Worm (Caenorhabditis elegans): ENCODE data around the gene frpr-7.

frpr-7 gene

ce11 chrX:17545498-17545897, 34.2 kb downstream of the frpr-7 start:
- peak; percentile 54; the same call in 1 of the 2 replicates for TF ChIP-seq mab-9 (GFP tag; IDR thresholded peaks at IDR 0.05)
- TF ChIP-seq nhr-71 (tag; optimal IDR thresholded peaks at IDR 0.05): peak; percentile 65
- no peak for TF ChIP-seq lin-15B (tag; optimal IDR thresholded peaks at IDR 0.05)
- TF ChIP-seq ceh-82 (tag; optimal IDR thresholded peaks at IDR 0.05): peak in 2 of 3 experiments; percentile 25 to 37
- TF ChIP-seq nhr-237 (tag; optimal IDR thresholded peaks at IDR 0.05): no peak
- TF ChIP-seq fkh-4 (tag; optimal IDR thresholded peaks at IDR 0.05; ENCODE audit: borderline replicate concordance): peak; percentile 26
- TF ChIP-seq rnt-1 (tag; optimal IDR thresholded peaks at IDR 0.05): peak; percentile 49
- peak; percentile 19 for TF ChIP-seq fkh-10 (GFP tag; optimal IDR thresholded peaks at IDR 0.05)
- no peak for TF ChIP-seq dpl-1 (GFP tag; optimal IDR thresholded peaks at IDR 0.05)
- TF ChIP-seq ces-1 (GFP tag; optimal IDR thresholded peaks at IDR 0.05): no peak
- peak in 1 of 2 experiments; percentile 42 for TF ChIP-seq lin-35 (GFP tag; optimal IDR thresholded peaks at IDR 0.05)
- peak; percentile 31 for TF ChIP-seq isw-1 (GFP tag; IDR thresholded peaks at IDR 0.05)
- no peak for TF ChIP-seq ama-1 (optimal IDR thresholded peaks at IDR 0.05)
- TF ChIP-seq C16A3.4 (tag; optimal IDR thresholded peaks at IDR 0.05): peak; percentile 24
- TF ChIP-seq nhr-90 (tag; optimal IDR thresholded peaks at IDR 0.05; ENCODE audit: poor library complexity): peak; percentile 71
- peak; percentile 77 for TF ChIP-seq nhr-85 (tag)
- no peak for TF ChIP-seq zag-1 (tag; optimal IDR thresholded peaks at IDR 0.05)
- TF ChIP-seq snu-23 (GFP tag; optimal IDR thresholded peaks at IDR 0.05): peak; percentile 77
- TF ChIP-seq sup-37 (GFP tag; optimal IDR thresholded peaks at IDR 0.05): no peak
- TF ChIP-seq fos-1 (tag; optimal IDR thresholded peaks at IDR 0.05): no peak
- TF ChIP-seq skn-1 (tag; optimal IDR thresholded peaks at IDR 0.05): peak; percentile 17
- TF ChIP-seq pag-3 (tag; optimal IDR thresholded peaks at IDR 0.05; ENCODE audit: borderline replicate concordance, insufficient read depth): no peak
- no peak for TF ChIP-seq alr-1 (tag; optimal IDR thresholded peaks at IDR 0.05; ENCODE audit: borderline replicate concordance)
- no peak for TF ChIP-seq tlp-1 (tag; optimal IDR thresholded peaks at IDR 0.05)
- no peak for TF ChIP-seq vab-15 (tag; optimal IDR thresholded peaks at IDR 0.05)
- TF ChIP-seq nhr-77 (tag; optimal IDR thresholded peaks at IDR 0.05): peak; percentile 49
- TF ChIP-seq ceh-88 (GFP tag; IDR thresholded peaks at IDR 0.05): peak; percentile 37; the same call in 1 of the 2 replicates
- TF ChIP-seq swsn-7 (tag; optimal IDR thresholded peaks at IDR 0.05): peak; percentile 41
- no peak for TF ChIP-seq aly-2 (tag; optimal IDR thresholded peaks at IDR 0.05)
- TF ChIP-seq egl-27 (tag; optimal IDR thresholded peaks at IDR 0.05): no peak
- TF ChIP-seq mdl-1 (tag; optimal IDR thresholded peaks at IDR 0.05): no peak
- TF ChIP-seq ceh-63 (GFP tag; optimal IDR thresholded peaks at IDR 0.05): no peak
- TF ChIP-seq hlh-17 (GFP tag; optimal IDR thresholded peaks at IDR 0.05; ENCODE audit: borderline replicate concordance): no peak
- no peak for TF ChIP-seq C34B4.2 (tag; optimal IDR thresholded peaks at IDR 0.05)
- TF ChIP-seq tbx-2 (tag; optimal IDR thresholded peaks at IDR 0.05): peak; percentile 52
- no peak for TF ChIP-seq lin-13 (GFP tag; optimal IDR thresholded peaks at IDR 0.05)
- TF ChIP-seq nhr-19 (GFP tag; conservative IDR thresholded peaks at IDR 0.05): peak; percentile 77
- TF ChIP-seq efl-1 (optimal IDR thresholded peaks at IDR 0.05): peak; percentile 25 to 38
- no peak for TF ChIP-seq efl-1 (GFP tag; optimal IDR thresholded peaks at IDR 0.05 in 1 of 2)
- no peak for TF ChIP-seq ztf-4 (tag; optimal IDR thresholded peaks at IDR 0.05)
- peak; percentile 51 for TF ChIP-seq ceh-8 (GFP tag; optimal IDR thresholded peaks at IDR 0.05)
- TF ChIP-seq egl-13 (tag; optimal IDR thresholded peaks at IDR 0.05): no peak
- no peak for TF ChIP-seq lir-3 (tag; optimal IDR thresholded peaks at IDR 0.05; ENCODE audit: poor library complexity)
- TF ChIP-seq mef-2 (tag; optimal IDR thresholded peaks at IDR 0.05): no peak
- no peak for TF ChIP-seq unc-62 (GFP tag; optimal IDR thresholded peaks at IDR 0.05)
- TF ChIP-seq nhr-20 (tag; optimal IDR thresholded peaks at IDR 0.05): peak; percentile 58
- TF ChIP-seq ztf-11 (tag; optimal IDR thresholded peaks at IDR 0.05): peak in 1 of 2 experiments; percentile 29
- TF ChIP-seq fkh-8 (tag; optimal IDR thresholded peaks at IDR 0.05): peak; percentile 31
- TF ChIP-seq mep-1 (tag; optimal IDR thresholded peaks at IDR 0.05): peak; percentile 54
- TF ChIP-seq hlh-4 (tag; optimal IDR thresholded peaks at IDR 0.05): no peak
- peak in 1 of 2 experiments; percentile 39 for TF ChIP-seq lsy-2 (tag; optimal IDR thresholded peaks at IDR 0.05)
- TF ChIP-seq zip-4 (GFP tag; optimal IDR thresholded peaks at IDR 0.05): peak; percentile 29
- peak; percentile 85 for TF ChIP-seq nhr-47 (tag; optimal IDR thresholded peaks at IDR 0.05)
